Worm (Caenorhabditis elegans) whole organism, mixed stage, embryonic: ENCODE results near the gene Y53F4B.36.

Source experiments
- M03D4.4 ChIP-seq: sonication (generic microtip); optimal IDR thresholded peaks from 2 replicates; lab custom pipeline; 2017; ENCODE audit warnings: mild to moderate bottlenecking, missing genetic modification characterization, missing compliant biosample characterization
- bed-3 ChIP-seq: fragments of 200-800 bp; sonication (Bioruptor generic); optimal IDR thresholded peaks from 3 replicates; lab custom pipeline; 2018; ENCODE audit warnings: mild to moderate bottlenecking, missing genetic modification characterization, moderate library complexity, missing compliant biosample characterization
- blmp-1 ChIP-seq: fragments of 150-350 bp; optimal IDR thresholded peaks from 2 replicates; lab custom pipeline; 2014; ENCODE audit warnings: missing biosample characterization, missing genetic modification characterization
- ceh-39 ChIP-seq: fragments of 150-350 bp; optimal IDR thresholded peaks from 2 replicates; lab custom pipeline; 2014; ENCODE audit warnings: missing biosample characterization, missing genetic modification characterization
- ceh-83 ChIP-seq: fragments of 200-800 bp; sonication (Bioruptor generic); optimal IDR thresholded peaks from 2 replicates; lab custom pipeline; 2018; ENCODE audit warnings: mild to moderate bottlenecking, missing genetic modification characterization, missing compliant biosample characterization
- ces-1 ChIP-seq: fragments of 150-350 bp; optimal IDR thresholded peaks from 2 replicates; lab custom pipeline; 2014; ENCODE audit warnings: missing biosample characterization, missing genetic modification reagents, missing genetic modification characterization
- cnd-1 ChIP-seq: fragments of 200-800 bp; sonication (Bioruptor generic); optimal IDR thresholded peaks from 2 replicates; lab custom pipeline; 2018; ENCODE audit warnings: mild to moderate bottlenecking, missing genetic modification characterization, missing compliant biosample characterization
- drap-1 ChIP-seq: fragments of 200-800 bp; sonication (Bioruptor generic); optimal IDR thresholded peaks from 3 replicates; lab custom pipeline; 2018; ENCODE audit warnings: mild to moderate bottlenecking, missing genetic modification characterization, missing compliant biosample characterization
- elt-1 ChIP-seq: sonication (generic microtip); optimal IDR thresholded peaks from 2 replicates; lab custom pipeline; 2017; ENCODE audit warnings: missing genetic modification characterization, mild to moderate bottlenecking, missing compliant biosample characterization, antibody characterized with exemption, moderate library complexity, borderline replicate concordance; ENCODE audit not compliant: insufficient read depth
- elt-3 ChIP-seq: fragments of 150-350 bp; optimal IDR thresholded peaks from 2 replicates; lab custom pipeline; 2014; ENCODE audit warnings: missing biosample characterization, missing genetic modification characterization
- flh-1 ChIP-seq: fragments of 200-800 bp; sonication (Bioruptor generic); optimal IDR thresholded peaks from 2 replicates; lab custom pipeline; 2018; ENCODE audit warnings: mild to moderate bottlenecking, missing genetic modification characterization, moderate library complexity, missing compliant biosample characterization
- ham-2 ChIP-seq: fragments of 200-800 bp; sonication (Bioruptor generic); optimal IDR thresholded peaks from 2 replicates; lab custom pipeline; 2018; ENCODE audit warnings: mild to moderate bottlenecking, missing genetic modification characterization, missing compliant biosample characterization
- hlh-1 ChIP-seq: fragments of 150-350 bp; optimal IDR thresholded peaks from 2 replicates; lab custom pipeline; 2014; ENCODE audit warnings: missing biosample characterization, missing genetic modification reagents, missing genetic modification characterization
- lin-13 ChIP-seq: fragments of 150-350 bp; optimal IDR thresholded peaks from 2 replicates; lab custom pipeline; 2014; ENCODE audit warnings: missing biosample characterization, missing genetic modification characterization
- lin-32 ChIP-seq: fragments of 200-800 bp; sonication (Bioruptor generic); optimal IDR thresholded peaks from 2 replicates; lab custom pipeline; 2018; ENCODE audit warnings: mild to moderate bottlenecking, missing genetic modification characterization, missing compliant biosample characterization
- lsy-2 ChIP-seq: fragments of 150-350 bp; optimal IDR thresholded peaks from 2 replicates; lab custom pipeline; 2014; ENCODE audit warnings: missing biosample characterization, missing genetic modification characterization
- mls-2 ChIP-seq: sonication (generic microtip); optimal IDR thresholded peaks from 2 replicates; lab custom pipeline; 2016; ENCODE audit warnings: mild to moderate bottlenecking, missing genetic modification characterization, moderate library complexity, missing compliant biosample characterization
- nhr-12 ChIP-seq: fragments of 150-350 bp; optimal IDR thresholded peaks from 2 replicates; lab custom pipeline; 2014; ENCODE audit warnings: missing biosample characterization, missing genetic modification characterization
- nhr-237 ChIP-seq: fragments of 150-350 bp; optimal IDR thresholded peaks from 2 replicates; lab custom pipeline; 2014; ENCODE audit warnings: missing biosample characterization, missing genetic modification characterization
- nhr-28 ChIP-seq: fragments of 150-350 bp; optimal IDR thresholded peaks from 2 replicates; lab custom pipeline; 2014; ENCODE audit warnings: missing biosample characterization, missing genetic modification characterization
- nhr-76 ChIP-seq: sonication (generic microtip); optimal IDR thresholded peaks from 2 replicates; lab custom pipeline; 2017; ENCODE audit warnings: missing biosample characterization, missing genetic modification characterization
- sem-2 ChIP-seq: fragments of 200-800 bp; sonication (Bioruptor generic); optimal IDR thresholded peaks from 2 replicates; lab custom pipeline; 2018; ENCODE audit warnings: mild to moderate bottlenecking, missing genetic modification characterization, missing compliant biosample characterization
- snpc-4 ChIP-seq: fragments of 150-350 bp; optimal IDR thresholded peaks from 2 replicates; lab custom pipeline; 2014; ENCODE audit warnings: missing biosample characterization, missing genetic modification characterization
- sptf-1 ChIP-seq: sonication (generic microtip); optimal IDR thresholded peaks from 2 replicates; lab custom pipeline; 2017; ENCODE audit warnings: mild to moderate bottlenecking, missing genetic modification characterization, moderate library complexity, missing compliant biosample characterization
- tbx-8 ChIP-seq: fragments of 200-800 bp; sonication (Bioruptor generic); optimal IDR thresholded peaks from 2 replicates; lab custom pipeline; 2018; ENCODE audit warnings: mild to moderate bottlenecking, missing genetic modification characterization, moderate library complexity, missing compliant biosample characterization
- unc-120 ChIP-seq: sonication (generic microtip); optimal IDR thresholded peaks from 2 replicates; lab custom pipeline; 2017; ENCODE audit warnings: missing genetic modification characterization, missing compliant biosample characterization; ENCODE audit not compliant: poor library complexity, severe bottlenecking
- unc-39 ChIP-seq: fragments of 150-350 bp; optimal IDR thresholded peaks from 2 replicates; lab custom pipeline; 2014; ENCODE audit warnings: missing biosample characterization, missing genetic modification characterization
- unc-62 ChIP-seq: fragments of 150-350 bp; optimal IDR thresholded peaks from 2 replicates; lab custom pipeline; 2014; ENCODE audit warnings: missing biosample characterization, missing genetic modification reagents, missing genetic modification characterization
- zip-8 ChIP-seq: fragments of 150-350 bp; optimal IDR thresholded peaks from 2 replicates; lab custom pipeline; 2014; ENCODE audit warnings: missing biosample characterization, missing genetic modification characterization
- ztf-11 ChIP-seq: fragments of 150-350 bp; optimal IDR thresholded peaks from 2 replicates; lab custom pipeline; 2014; ENCODE audit warnings: missing biosample characterization, missing genetic modification characterization

The Y53F4B.36 gene

ce11 chrII:15174915-15175548, 711 bp upstream of the Y53F4B.36 start, which contains the start of gene gst-31:
Gene gst-31, minus strand, starts transcription at chrII:15174965.
- TF ChIP-seq unc-62 (GFP tag; lab: Kevin White, UChicago) = no peak
- no peak for TF ChIP-seq nhr-28 (tag; lab: Kevin White, UChicago)
- no peak for TF ChIP-seq ces-1 (GFP tag; lab: Kevin White, UChicago)
- no peak for TF ChIP-seq unc-39 (tag; lab: Kevin White, UChicago)
- TF ChIP-seq bed-3 = no peak
- TF ChIP-seq hlh-1 (tag; lab: Kevin White, UChicago) = no peak
- TF ChIP-seq drap-1 = no peak
- TF ChIP-seq lin-32 = no peak
- no peak for TF ChIP-seq ham-2 (GFP tag; lab: Kevin White, UChicago)
- no peak for TF ChIP-seq flh-1
- no peak for TF ChIP-seq M03D4.4 (tag; lab: Kevin White, UChicago)
- TF ChIP-seq elt-3 (tag; lab: Kevin White, UChicago) = no peak

- TF ChIP-seq nhr-12 (no peak), zip-8 (no peak), ceh-39 (tag; lab: Kevin White, UChicago) (no peak), M03D4.4 (tag; lab: Kevin White, UChicago) (no peak), sem-2 (GFP tag; lab: Kevin White, UChicago) (no peak), bed-3 (no peak), sptf-1 (tag; lab: Kevin White, UChicago) (no peak), lin-13 (tag; lab: Kevin White, UChicago) (no peak), ces-1 (GFP tag; lab: Kevin White, UChicago) (no peak), cnd-1 (tag; lab: Kevin White, UChicago) (no peak), nhr-237 (tag; lab: Kevin White, UChicago) (no peak), nhr-28 (tag; lab: Kevin White, UChicago) (no peak), lin-32 (no peak), elt-1 (tag; lab: Kevin White, UChicago) (no peak), blmp-1 (tag; lab: Kevin White, UChicago) (no peak), flh-1 (no peak), snpc-4 (tag; lab: Kevin White, UChicago) (no peak), drap-1 (no peak), ceh-83 (GFP tag; lab: Kevin White, UChicago) (no peak)
Observed at ce11 chrII:15178494-15178893, 2.8 kb downstream of the Y53F4B.36 start, which contains the start of gene gst-32. Gene gst-32, minus strand, starts transcription at chrII:15178594.

- TF ChIP-seq ham-2 (GFP tag; lab: Kevin White, UChicago) (no peak), sem-2 (GFP tag; lab: Kevin White, UChicago) (no peak), hlh-1 (tag; lab: Kevin White, UChicago) (no peak), flh-1 (no peak), ztf-11 (tag; lab: Kevin White, UChicago) (no peak), unc-120 (no peak), lin-32 (no peak), mls-2 (tag; lab: Kevin White, UChicago) (no peak), nhr-76 (tag; lab: Kevin White, UChicago) (no peak), ces-1 (GFP tag; lab: Kevin White, UChicago) (no peak), unc-39 (tag; lab: Kevin White, UChicago) (no peak), snpc-4 (tag; lab: Kevin White, UChicago) (no peak), ceh-83 (GFP tag; lab: Kevin White, UChicago) (no peak), nhr-12 (no peak), tbx-8 (no peak), lsy-2 (no peak), nhr-237 (tag; lab: Kevin White, UChicago) (no peak), drap-1 (no peak)
- TF ChIP-seq, all 35 proteins: peak for 0
Observed at ce11 chrII:15183139-15183538, 7.4 kb downstream of the Y53F4B.36 start, which contains the start of gene gst-34. Gene gst-34, minus strand, starts transcription at chrII:15183239.

- TF ChIP-seq sptf-1 (tag; lab: Kevin White, UChicago) = no peak
- TF ChIP-seq lin-32 = no peak
- TF ChIP-seq ztf-11 (tag; lab: Kevin White, UChicago) = no peak
- TF ChIP-seq mls-2 (tag; lab: Kevin White, UChicago) = no peak
- TF ChIP-seq bed-3 = no peak
- TF ChIP-seq flh-1 = no peak
- TF ChIP-seq drap-1 = no peak
- TF ChIP-seq nhr-237 (tag; lab: Kevin White, UChicago) = no peak
- TF ChIP-seq cnd-1 (tag; lab: Kevin White, UChicago) = no peak
- TF ChIP-seq ceh-39 (tag; lab: Kevin White, UChicago) = no peak
- TF ChIP-seq ces-1 (GFP tag; lab: Kevin White, UChicago) = no peak
Observed at ce11 chrII:15185289-15185688, 9.5 kb downstream of the Y53F4B.36 start, which contains the start of gene gst-35. Gene gst-35, minus strand, starts transcription at chrII:15185389.
